Worm (Caenorhabditis elegans) whole organism, midembryonic: Measurements from ENCODE around the gene mks-1.

ENCODE experiments used
- T22C8.4 ChIP-seq: fragments of 200-800 bp; sonication (Bioruptor generic); IDR thresholded peaks from 2 replicates; pipeline ENCODE4 v1.3.6; 2022; ENCODE audit warnings: missing genetic modification characterization, missing compliant biosample characterization
- cog-1 ChIP-seq: sonication (generic microtip); optimal IDR thresholded peaks from 2 replicates; lab custom pipeline; 2016; ENCODE audit warnings: missing genetic modification characterization, missing compliant biosample characterization
- flt-1 ChIP-seq: fragments of 200-800 bp; sonication (Bioruptor generic); IDR thresholded peaks from 2 replicates; pipeline ENCODE4 v1.3.6; 2022; ENCODE audit warnings: missing genetic modification characterization, missing compliant biosample characterization
- klf-2 ChIP-seq: fragments of 200-800 bp; sonication (Bioruptor generic); conservative IDR thresholded peaks from 2 replicates; pipeline ENCODE4 v1.3.6; 2022; ENCODE audit warnings: missing genetic modification reagents, missing genetic modification characterization, missing compliant biosample characterization
- med-1 ChIP-seq: sonication (generic microtip); optimal IDR thresholded peaks from 2 replicates; lab custom pipeline; 2017; ENCODE audit warnings: missing genetic modification characterization, mild to moderate bottlenecking, missing compliant biosample characterization, antibody characterized with exemption, missing genetic modification reagents; ENCODE audit not compliant: insufficient read depth
- ref-1 ChIP-seq: fragments of 200-800 bp; sonication (Bioruptor generic); conservative IDR thresholded peaks from 2 replicates; pipeline ENCODE4 v1.3.6; 2022; ENCODE audit warnings: missing genetic modification reagents, missing genetic modification characterization, missing compliant biosample characterization
- tab-1 ChIP-seq: fragments of 200-800 bp; sonication (Bioruptor generic); IDR thresholded peaks from 2 replicates; pipeline ENCODE4 v1.3.6; 2022; ENCODE audit warnings: missing genetic modification characterization, missing compliant biosample characterization
- ztf-23 ChIP-seq: fragments of 200-800 bp; sonication (Bioruptor generic); IDR thresholded peaks from 2 replicates; pipeline ENCODE4 v1.3.6; 2022; ENCODE audit warnings: missing genetic modification reagents, missing genetic modification characterization, missing compliant biosample characterization
- ztf-29 ChIP-seq: fragments of 200-800 bp; sonication (Bioruptor generic); IDR thresholded peaks from 2 replicates; pipeline ENCODE4 v1.3.6; 2022; ENCODE audit warnings: missing genetic modification reagents, missing genetic modification characterization, missing compliant biosample characterization

The mks-1 gene

ce11 chrIII:3219050-3219449 lies 33.0 kb downstream of the mks-1 start, which contains the start of gene frm-8:
Gene frm-8, minus strand, starts transcription at chrIII:3219150.
- TF ChIP-seq cog-1 (tag; lab: Kevin White, UChicago) (no peak), klf-2 (GFP tag; lab: Robert Waterston, UW) (no peak), T22C8.4 (GFP tag; lab: Robert Waterston, UW) (no peak), tab-1 (GFP tag; lab: Robert Waterston, UW) (no peak), flt-1 (no peak), ztf-23 (no peak), ref-1 (no peak), med-1 (GFP tag; lab: Kevin White, UChicago) (no peak), ztf-29 (GFP tag; lab: Robert Waterston, UW) (no peak)

- TF ChIP-seq flt-1: no peak
- no peak for TF ChIP-seq ref-1
- no peak for TF ChIP-seq klf-2 (GFP tag; lab: Robert Waterston, UW)
- no peak for TF ChIP-seq tab-1 (GFP tag; lab: Robert Waterston, UW)
- TF ChIP-seq cog-1 (tag; lab: Kevin White, UChicago): no peak
- no peak for TF ChIP-seq ztf-29 (GFP tag; lab: Robert Waterston, UW)
- no peak for TF ChIP-seq ztf-23
These were observed 34.2 kb downstream of the mks-1 start for ce11 chrIII:3220287-3220686.

ce11 chrIII:3222707-3223106 lies 36.6 kb downstream of the mks-1 start:
- TF ChIP-seq flt-1 (no peak), cog-1 (tag; lab: Kevin White, UChicago) (no peak), klf-2 (GFP tag; lab: Robert Waterston, UW) (no peak), tab-1 (GFP tag; lab: Robert Waterston, UW) (no peak), med-1 (GFP tag; lab: Kevin White, UChicago) (no peak), ztf-29 (GFP tag; lab: Robert Waterston, UW) (no peak), ztf-23 (no peak), ref-1 (no peak), T22C8.4 (GFP tag; lab: Robert Waterston, UW) (no peak)

ce11 chrIII:3224102-3224501 lies 38.0 kb downstream of the mks-1 start:
- TF ChIP-seq klf-2 (GFP tag; lab: Robert Waterston, UW) (no peak), flt-1 (no peak), T22C8.4 (GFP tag; lab: Robert Waterston, UW) (no peak), cog-1 (tag; lab: Kevin White, UChicago) (no peak), tab-1 (GFP tag; lab: Robert Waterston, UW) (no peak), ref-1 (no peak), ztf-23 (no peak), med-1 (GFP tag; lab: Kevin White, UChicago) (no peak)

- TF ChIP-seq ztf-29 (GFP tag; lab: Robert Waterston, UW) (no peak), klf-2 (GFP tag; lab: Robert Waterston, UW) (no peak), flt-1 (no peak), cog-1 (tag; lab: Kevin White, UChicago) (no peak), ref-1 (no peak), T22C8.4 (GFP tag; lab: Robert Waterston, UW) (no peak), tab-1 (GFP tag; lab: Robert Waterston, UW) (no peak), med-1 (GFP tag; lab: Kevin White, UChicago) (no peak), ztf-23 (no peak)
These were observed 46.6 kb downstream of the mks-1 start, which contains the start of gene Y53G8AL.1 for ce11 chrIII:3232650-3233152. Gene Y53G8AL.1, plus strand, starts transcription at chrIII:3233102.

ce11 chrIII:3240893-3241292 lies 54.8 kb downstream of the mks-1 start:
- TF ChIP-seq T22C8.4 (GFP tag; lab: Robert Waterston, UW) (peak; percentile 71), tab-1 (GFP tag; lab: Robert Waterston, UW) (no peak)
